Fruit fly (Drosophila melanogaster) whole organism, prepupa: ENCODE data around the gene CG31220.

Experiments used
- CG15336 ChIP-seq: fragments of 200-800 bp; sonication (Bioruptor generic); IDR thresholded peaks from 2 replicates; pipeline ENCODE4 v1.3.6; 2022; ENCODE audit warnings: missing biosample characterization, missing genetic modification characterization
- CG1621 ChIP-seq: fragments of 200-800 bp; sonication (Bioruptor generic); optimal IDR thresholded peaks from 3 replicates; lab custom pipeline; 2018; ENCODE audit warnings: missing biosample characterization, mild to moderate bottlenecking, missing genetic modification characterization
- CG32006 ChIP-seq: fragments of 200-800 bp; sonication (Bioruptor generic); optimal IDR thresholded peaks from 3 replicates; lab custom pipeline; 2017; ENCODE audit warnings: missing biosample characterization, mild to moderate bottlenecking, missing genetic modification characterization
- CG4318 ChIP-seq: fragments of 200-800 bp; sonication (Bioruptor generic); optimal IDR thresholded peaks from 3 replicates; lab custom pipeline; 2017; ENCODE audit warnings: missing biosample characterization, mild to moderate bottlenecking, missing genetic modification characterization
- CG8119 ChIP-seq: fragments of 200-800 bp; sonication (Bioruptor generic); IDR thresholded peaks from 3 replicates; pipeline ENCODE4 v1.3.6; 2022; ENCODE audit warnings: missing biosample characterization, missing genetic modification characterization
- CG8632 ChIP-seq: fragments of 200-800 bp; sonication (Bioruptor generic); optimal IDR thresholded peaks from 3 replicates; lab custom pipeline; 2016; ENCODE audit warnings: missing biosample characterization, missing genetic modification characterization
- Eip78C ChIP-seq: fragments of 200-800 bp; sonication (Bioruptor generic); peaks from one replicate; lab custom pipeline; 2016; ENCODE audit warnings: missing biosample characterization, missing genetic modification characterization
- Eip93F ChIP-seq: fragments of 200-800 bp; sonication (Bioruptor generic); optimal IDR thresholded peaks from 2 replicates; lab custom pipeline; 2016; ENCODE audit warnings: missing biosample characterization, mild to moderate bottlenecking, missing genetic modification characterization
- Ets96B ChIP-seq: fragments of 200-800 bp; optimal IDR thresholded peaks from 2 replicates; lab custom pipeline; 2019; ENCODE audit warnings: missing biosample characterization, mild to moderate bottlenecking, missing genetic modification characterization, moderate library complexity
- Hr4 ChIP-seq: fragments of 200-800 bp; sonication (Bioruptor generic); optimal IDR thresholded peaks from 3 replicates; lab custom pipeline; 2016; ENCODE audit warnings: missing biosample characterization, missing genetic modification characterization
- Smox ChIP-seq: fragments of 200-800 bp; sonication (Bioruptor generic); optimal IDR thresholded peaks from 3 replicates; lab custom pipeline; 2016; ENCODE audit warnings: missing biosample characterization, missing genetic modification characterization
- achi ChIP-seq: fragments of 200-800 bp; sonication (Bioruptor generic); optimal IDR thresholded peaks from 3 replicates; lab custom pipeline; 2016; ENCODE audit warnings: missing biosample characterization, missing genetic modification characterization
- cyc ChIP-seq: fragments of 200-800 bp; sonication (Bioruptor generic); optimal IDR thresholded peaks from 3 replicates; lab custom pipeline; 2016; ENCODE audit warnings: missing biosample characterization, missing genetic modification characterization
- dsx ChIP-seq: fragments of 200-800 bp; optimal IDR thresholded peaks from 3 replicates; lab custom pipeline; 2019; ENCODE audit warnings: missing biosample characterization, mild to moderate bottlenecking, missing genetic modification characterization, moderate library complexity; ENCODE audit not compliant: poor library complexity, severe bottlenecking
- eg ChIP-seq: fragments of 200-800 bp; sonication (Bioruptor generic); IDR thresholded peaks from 3 replicates; pipeline ENCODE4 v1.3.6; 2022; ENCODE audit warnings: missing biosample characterization, missing genetic modification characterization
- esn ChIP-seq: fragments of 200-800 bp; sonication (Bioruptor generic); optimal IDR thresholded peaks from 2 replicates; lab custom pipeline; 2016; ENCODE audit warnings: missing biosample characterization, mild to moderate bottlenecking, missing genetic modification characterization, moderate library complexity
- fd59A ChIP-seq: fragments of 200-800 bp; sonication (Bioruptor generic); optimal IDR thresholded peaks from 2 replicates; lab custom pipeline; 2017; ENCODE audit warnings: missing biosample characterization, mild to moderate bottlenecking, missing genetic modification characterization, missing genetic modification reagents
- ss ChIP-seq, 2 experiments: fragments of 200-800 bp; sonication (Bioruptor generic); optimal IDR thresholded peaks; 2 replicates in 1 of 2; 3 replicates in 1 of 2; lab custom pipeline; 2017 to 2018; ENCODE audit warnings: mild to moderate bottlenecking in 2 of 2, missing biosample characterization in 2 of 2, missing genetic modification characterization in 2 of 2, moderate library complexity in 1 of 2

CG31220 gene

dm6 chr3R:19672905-19673304, 24.6 kb downstream of the CG31220 start (continued):
- TF ChIP-seq dsx (GFP tag; lab: Kevin White, UChicago) (no peak), Eip78C (peak; percentile 80), Smox (GFP tag; lab: Kevin White, UChicago) (peak; percentile 22), Ets96B (peak; percentile 40), cyc (GFP tag; lab: Kevin White, UChicago) (peak; percentile 3)

- TF ChIP-seq CG8119 (GFP tag; lab: Robert Waterston, UW) = no peak
- no peak for TF ChIP-seq CG32006
- TF ChIP-seq CG4318 (GFP tag; lab: Kevin White, UChicago) = no peak
- TF ChIP-seq achi (GFP tag; lab: Kevin White, UChicago) = no peak
- TF ChIP-seq Hr4 (GFP tag; lab: Kevin White, UChicago) = no peak
- no peak for TF ChIP-seq Eip93F
Observed at dm6 chr3R:19679832-19680231, 31.5 kb downstream of the CG31220 start.

- no peak for TF ChIP-seq fd59A (GFP tag; lab: Kevin White, UChicago)
- TF ChIP-seq CG1621 (tag; lab: Kevin White, UChicago) = no peak
- TF ChIP-seq CG15336 (GFP tag; lab: Robert Waterston, UW) = no peak
- TF ChIP-seq ss (GFP tag; optimal IDR thresholded peaks at IDR 0.05; lab: Kevin White, UChicago) = no peak
- TF ChIP-seq Smox (GFP tag; lab: Kevin White, UChicago) = no peak
- TF ChIP-seq CG8632 (GFP tag; lab: Kevin White, UChicago) = no peak
- no peak for TF ChIP-seq eg
- no peak for TF ChIP-seq esn (GFP tag; lab: Kevin White, UChicago)
Observed at dm6 chr3R:19682424-19682823, 34.1 kb downstream of the CG31220 start.
